Worm (Caenorhabditis elegans): ENCODE results near the gene C53D6.6.

DNA sequence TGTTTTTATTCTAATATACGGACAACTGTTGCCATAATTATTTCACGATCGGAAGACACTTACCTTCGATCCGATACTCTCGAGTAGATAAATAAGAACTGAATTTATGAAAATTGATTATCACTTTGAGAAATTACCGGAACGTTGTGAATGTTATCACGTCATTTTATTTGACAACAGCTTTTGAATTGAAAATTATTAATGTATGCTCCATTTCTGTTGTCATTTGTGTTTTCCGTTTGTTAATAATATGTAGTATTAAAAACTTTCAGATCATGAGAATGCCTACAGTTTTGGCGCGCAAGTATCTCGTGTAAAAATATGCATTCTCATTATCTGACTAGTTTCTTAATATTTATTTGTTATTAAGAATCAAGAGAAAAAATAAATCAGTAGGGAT, 1.9 kb upstream of the C53D6.6 start, which contains the start of gene C53D6.10:
- TF ChIP-seq egl-27 (tag; optimal IDR thresholded peaks at IDR 0.05) (no peak), zag-1 (tag; optimal IDR thresholded peaks at IDR 0.05) (no peak), pax-3 (tag; optimal IDR thresholded peaks at IDR 0.05) (no peak), nhr-28 (tag; optimal IDR thresholded peaks at IDR 0.05) (no peak), zip-4 (GFP tag; optimal IDR thresholded peaks at IDR 0.05) (no peak), nhr-84 (tag; optimal IDR thresholded peaks at IDR 0.05) (no peak), ceh-82 (tag; optimal IDR thresholded peaks at IDR 0.05) (no peak), ceh-63 (GFP tag; optimal IDR thresholded peaks at IDR 0.05) (no peak), snpc-4 (tag; optimal IDR thresholded peaks at IDR 0.05) (no peak), lin-39 (tag; optimal IDR thresholded peaks at IDR 0.05) (no peak)

Data from whole organism, L1 larva.